Worm (Caenorhabditis elegans) whole organism, mixed stage, embryonic: ENCODE data around the gene B0302.2.

ENCODE experiments used
- mep-1 ChIP-seq: fragments of 150-350 bp; optimal IDR thresholded peaks from 2 replicates; lab custom pipeline; 2017; ENCODE audit warnings: missing biosample characterization, missing genetic modification reagents, missing genetic modification characterization, inconsistent platforms
- nhr-237 ChIP-seq: fragments of 150-350 bp; optimal IDR thresholded peaks from 2 replicates; lab custom pipeline; 2014; ENCODE audit warnings: missing biosample characterization, missing genetic modification characterization
- nhr-76 ChIP-seq: sonication (generic microtip); optimal IDR thresholded peaks from 2 replicates; lab custom pipeline; 2017; ENCODE audit warnings: missing biosample characterization, missing genetic modification characterization
- pha-4 ChIP-seq: fragments of 150-350 bp; optimal IDR thresholded peaks from 2 replicates; lab custom pipeline; 2018; ENCODE audit warnings: missing biosample characterization, missing genetic modification reagents, missing genetic modification characterization
- sptf-1 ChIP-seq: sonication (generic microtip); optimal IDR thresholded peaks from 2 replicates; lab custom pipeline; 2017; ENCODE audit warnings: mild to moderate bottlenecking, missing genetic modification characterization, moderate library complexity, missing compliant biosample characterization

ce11 chrX:17135704-17136103 lies 42.6 kb upstream of the B0302.2 start:
- TF ChIP-seq nhr-237 (tag; lab: Kevin White, UChicago) (no peak), nhr-76 (tag; lab: Kevin White, UChicago) (no peak), mep-1 (tag; lab: Kevin White, UChicago) (no peak), sptf-1 (tag; lab: Kevin White, UChicago) (no peak), pha-4 (tag; lab: Kevin White, UChicago) (no peak)
